Worm (Caenorhabditis elegans): ENCODE data around the gene F14F9.3.

The F14F9.3 gene

DNA sequence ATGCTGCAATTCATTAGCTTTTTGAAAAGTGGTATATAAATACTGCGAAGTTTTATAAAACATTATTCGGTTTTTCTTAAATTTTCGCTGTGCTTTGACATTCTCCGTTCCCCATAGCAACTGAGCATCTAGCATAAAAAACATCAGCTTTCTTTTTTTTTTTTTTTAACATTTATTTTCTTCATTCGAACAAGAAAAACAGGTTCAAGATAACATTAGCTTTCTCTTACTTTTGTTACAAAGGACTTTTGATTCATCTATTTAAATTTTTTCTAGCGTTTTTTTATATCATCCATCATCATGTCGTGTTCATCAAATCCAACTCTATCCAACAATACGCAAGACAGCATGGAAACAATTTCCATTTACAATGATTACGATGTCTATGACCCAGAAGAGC lies at the start of gene F14F9.3:
TSS of gene F14F9.3 (plus strand) at position 301 of the 400 bp plus-strand sequence.
- no peak for TF ChIP-seq lin-40 (tag; optimal IDR thresholded peaks at IDR 0.05)
- no peak for TF ChIP-seq zfh-2 (GFP tag; conservative IDR thresholded peaks at IDR 0.05)
- no peak for TF ChIP-seq ceh-40 (GFP tag; IDR thresholded peaks at IDR 0.05)
- TF ChIP-seq Y53G8AR.9 (GFP tag; conservative IDR thresholded peaks at IDR 0.05) = no peak
- TF ChIP-seq lsy-27 (tag; optimal IDR thresholded peaks at IDR 0.05; ENCODE audit: borderline replicate concordance, insufficient read depth) = no peak

DNA sequence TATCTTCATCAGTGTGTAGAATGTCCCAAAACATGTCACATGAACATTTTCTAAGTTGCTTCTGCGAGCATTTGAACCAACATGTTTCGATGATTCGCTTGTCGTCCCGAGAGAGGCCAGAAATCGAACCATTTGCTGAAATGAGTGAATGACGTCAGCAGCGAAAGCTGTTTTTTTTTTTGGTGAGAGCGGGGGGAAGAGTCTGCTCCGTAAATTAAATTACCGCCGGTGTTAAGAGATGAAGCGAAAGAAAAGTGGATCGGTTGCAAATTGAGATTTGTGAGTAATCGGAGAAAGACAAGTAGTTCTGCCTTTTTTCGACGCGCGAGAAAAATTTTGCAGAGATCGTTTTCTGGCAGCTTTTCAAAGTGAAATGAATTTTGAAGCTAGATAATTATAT lies 49.7 kb upstream of the F14F9.3 start:
- no peak for TF ChIP-seq B0261.1 (tag; optimal IDR thresholded peaks at IDR 0.05)
- TF ChIP-seq zfh-2 (GFP tag; conservative IDR thresholded peaks at IDR 0.05) = peak; percentile 21; the same call in 1 of the 2 replicates

DNA sequence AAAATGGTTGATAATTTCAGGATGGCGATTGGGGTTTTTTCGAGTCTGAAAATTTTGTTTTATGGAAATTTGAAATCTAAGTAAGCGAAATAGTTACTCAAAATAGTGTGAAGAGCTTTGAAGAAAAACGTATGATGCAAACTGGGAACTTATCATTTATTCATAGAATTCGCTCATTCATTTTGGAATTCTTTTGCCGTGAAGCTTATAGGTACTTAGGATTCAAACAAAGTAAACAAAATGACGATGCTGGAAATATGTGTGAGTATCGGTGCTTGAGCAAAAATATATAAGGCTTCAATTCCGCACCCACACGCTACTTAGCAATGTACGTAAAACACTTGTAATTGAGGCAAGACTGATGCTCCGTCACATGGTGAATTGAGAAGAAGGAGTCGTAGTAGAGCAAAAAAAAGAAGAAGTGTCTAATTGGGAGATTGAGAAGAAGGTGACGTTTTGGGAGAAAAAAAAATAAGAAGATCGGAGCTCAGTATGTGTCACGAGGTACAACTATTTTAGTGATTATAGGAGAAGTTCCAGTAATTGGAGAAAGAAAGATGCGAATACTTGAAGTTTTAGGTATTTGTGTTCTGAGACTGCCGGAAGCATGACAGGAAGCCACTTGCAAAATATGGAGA lies 48.4 kb upstream of the F14F9.3 start, which contains the start of gene glb-32:
TSS of gene glb-32 (minus strand) at position 51 of the 638 bp plus-strand sequence.
- no peak for TF ChIP-seq ets-4 (GFP tag; optimal IDR thresholded peaks at IDR 0.05)
- TF ChIP-seq zfh-2 (GFP tag; conservative IDR thresholded peaks at IDR 0.05) = no peak
- no peak for TF ChIP-seq let-607 (tag; optimal IDR thresholded peaks at IDR 0.05)
- TF ChIP-seq F23B12.7 (tag; optimal IDR thresholded peaks at IDR 0.05; ENCODE audit: insufficient read depth) = no peak
- no peak for TF ChIP-seq dpff-1 (tag; optimal IDR thresholded peaks at IDR 0.05)
- no peak for TF ChIP-seq him-1 (tag; optimal IDR thresholded peaks at IDR 0.05)
- TF ChIP-seq hrde-1 (tag; optimal IDR thresholded peaks at IDR 0.05; ENCODE audit: borderline replicate concordance) = no peak
- TF ChIP-seq aptf-3 (GFP tag; IDR thresholded peaks at IDR 0.05) = no peak
- TF ChIP-seq F52B5.7 (tag; optimal IDR thresholded peaks at IDR 0.05) = no peak
- no peak for TF ChIP-seq sdz-38 (tag; optimal IDR thresholded peaks at IDR 0.05)
- no peak for TF ChIP-seq ztf-26 (tag; optimal IDR thresholded peaks at IDR 0.05)
- TF ChIP-seq B0336.3 (GFP tag; IDR thresholded peaks at IDR 0.05) = no peak
- TF ChIP-seq lsy-27 (tag; optimal IDR thresholded peaks at IDR 0.05; ENCODE audit: borderline replicate concordance, insufficient read depth) = no peak
- TF ChIP-seq lin-26 (GFP tag; IDR thresholded peaks at IDR 0.05) = no peak

DNA sequence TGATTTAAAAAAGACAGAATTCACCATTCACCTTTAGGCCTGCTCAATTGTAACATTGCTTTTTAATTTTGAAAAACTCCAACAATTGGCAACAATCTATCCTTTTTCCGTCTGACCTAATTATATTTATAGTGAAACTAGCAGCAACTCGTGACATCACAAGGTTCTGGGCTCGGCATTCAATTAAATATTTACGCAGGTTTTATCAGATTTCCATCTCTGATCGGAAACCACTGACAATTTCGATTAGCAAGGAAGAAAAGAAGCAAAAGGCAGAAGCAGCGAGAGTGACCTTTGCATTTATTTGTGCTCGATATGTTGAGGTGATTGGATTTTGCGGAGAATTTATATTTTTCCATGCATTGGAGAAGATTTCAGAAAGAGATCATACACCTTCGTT lies 47.6 kb upstream of the F14F9.3 start:
- TF ChIP-seq zfh-2 (GFP tag; conservative IDR thresholded peaks at IDR 0.05) (no peak), ets-4 (GFP tag; optimal IDR thresholded peaks at IDR 0.05) (no peak), nhr-27 (tag; optimal IDR thresholded peaks at IDR 0.05) (no peak), rpc-1 (optimal IDR thresholded peaks at IDR 0.05) (no peak), rpc-1 (tag; optimal IDR thresholded peaks at IDR 0.05) (no peak), dpff-1 (tag; optimal IDR thresholded peaks at IDR 0.05) (no peak), attf-6 (GFP tag; IDR thresholded peaks at IDR 0.05) (no peak), unc-130 (GFP tag; optimal IDR thresholded peaks at IDR 0.05) (no peak), nfya-2 (GFP tag; IDR thresholded peaks at IDR 0.05) (no peak)

DNA sequence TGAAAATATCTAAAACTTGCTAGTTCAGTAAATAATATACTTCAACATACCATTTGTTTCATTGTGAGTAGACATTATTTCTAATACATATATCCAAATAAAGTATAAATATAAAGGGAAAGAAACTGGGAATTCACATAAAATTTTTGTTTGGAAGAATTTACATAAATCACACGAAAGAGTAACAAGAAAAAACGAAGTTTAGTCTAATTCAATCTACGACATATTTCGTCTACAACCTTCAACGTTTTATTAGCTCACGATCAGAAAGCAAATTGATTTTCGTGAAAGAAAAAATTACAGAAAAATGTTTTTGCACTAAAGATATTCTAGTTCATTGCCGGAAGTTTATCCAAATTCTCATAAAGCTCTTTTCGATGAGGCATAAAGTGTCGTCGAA lies 41.0 kb upstream of the F14F9.3 start, which contains the start of gene C04F5.2:
TSS of gene C04F5.2 (minus strand) at position 101 of the 400 bp plus-strand sequence.
- TF ChIP-seq Y95B8A.8 (GFP tag; IDR thresholded peaks at IDR 0.05) (no peak), C06A6.2 (GFP tag; conservative IDR thresholded peaks at IDR 0.05) (no peak), mxl-1 (tag; optimal IDR thresholded peaks at IDR 0.05) (no peak), pbrm-1 (GFP tag; IDR thresholded peaks at IDR 0.05) (no peak), C17E4.6 (GFP tag; IDR thresholded peaks at IDR 0.05) (no peak), hlh-26 (GFP tag; conservative IDR thresholded peaks at IDR 0.05) (no peak), ceh-79 (tag; optimal IDR thresholded peaks at IDR 0.05) (no peak), lag-1 (GFP tag; IDR thresholded peaks at IDR 0.05) (no peak), rpc-1 (optimal IDR thresholded peaks at IDR 0.05) (no peak), rpc-1 (tag; optimal IDR thresholded peaks at IDR 0.05) (no peak), ceh-27 (GFP tag; optimal IDR thresholded peaks at IDR 0.05) (no peak), sptf-2 (GFP tag; optimal IDR thresholded peaks at IDR 0.05) (no peak), chd-7 (tag; optimal IDR thresholded peaks at IDR 0.05) (no peak), D2030.7 (GFP tag; IDR thresholded peaks at IDR 0.05) (no peak), T26A5.8 (tag; optimal IDR thresholded peaks at IDR 0.05) (no peak)

Data from whole organism, young adult.